Worm (Caenorhabditis elegans) whole organism, early embryonic: ENCODE data around the gene F28G4.3.

Source experiments
- B0310.2 ChIP-seq: sonication (generic microtip); optimal IDR thresholded peaks from 2 replicates; lab custom pipeline; 2016; ENCODE audit warnings: mild to moderate bottlenecking, missing genetic modification characterization, missing compliant biosample characterization
- aly-1 ChIP-seq: sonication (generic microtip); optimal IDR thresholded peaks from 2 replicates; lab custom pipeline; 2016; ENCODE audit warnings: missing genetic modification characterization, missing compliant biosample characterization
- ama-1 ChIP-seq: fragments of 150-350 bp; optimal IDR thresholded peaks from 2 replicates; lab custom pipeline; 2014
- ceh-13 ChIP-seq: fragments of 200-800 bp; sonication (Bioruptor generic); optimal IDR thresholded peaks from 2 replicates; lab custom pipeline; 2018; ENCODE audit warnings: mild to moderate bottlenecking, missing genetic modification characterization, missing compliant biosample characterization
- ceh-36 ChIP-seq: sonication (generic microtip); optimal IDR thresholded peaks from 2 replicates; lab custom pipeline; 2016; ENCODE audit warnings: missing genetic modification characterization, inconsistent platforms, missing compliant biosample characterization
- ets-7 ChIP-seq: sonication (generic microtip); optimal IDR thresholded peaks from 2 replicates; lab custom pipeline; 2016; ENCODE audit warnings: missing genotype, missing genetic modification characterization, missing compliant biosample characterization
- flt-1 ChIP-seq: fragments of 200-800 bp; sonication (Bioruptor generic); IDR thresholded peaks from 2 replicates; pipeline ENCODE4 v1.3.6; 2022; ENCODE audit warnings: missing genetic modification characterization, missing compliant biosample characterization
- hmbx-1 ChIP-seq: sonication (generic microtip); optimal IDR thresholded peaks from 2 replicates; lab custom pipeline; 2016; ENCODE audit warnings: mild to moderate bottlenecking, missing genetic modification characterization, missing compliant biosample characterization
- hnd-1 ChIP-seq: sonication (generic microtip); optimal IDR thresholded peaks from 2 replicates; lab custom pipeline; 2016; ENCODE audit warnings: missing genetic modification characterization, missing compliant biosample characterization
- pes-1 ChIP-seq: fragments of 200-800 bp; sonication (Bioruptor generic); IDR thresholded peaks from 2 replicates; pipeline ENCODE4 v1.3.6; 2022; ENCODE audit warnings: missing genetic modification reagents, missing genetic modification characterization, missing compliant biosample characterization
- scrt-1 ChIP-seq: fragments of 200-800 bp; sonication (Bioruptor generic); IDR thresholded peaks from 2 replicates; pipeline ENCODE4 v1.3.6; 2022; ENCODE audit warnings: missing genetic modification characterization, missing compliant biosample characterization
- sea-1 ChIP-seq: fragments of 200-800 bp; sonication (Bioruptor generic); conservative IDR thresholded peaks from 2 replicates; pipeline ENCODE4 v1.3.6; 2022; ENCODE audit warnings: missing genetic modification characterization, missing compliant biosample characterization
- tbx-11 ChIP-seq: fragments of 200-800 bp; sonication (Bioruptor generic); IDR thresholded peaks from 2 replicates; pipeline ENCODE4 v1.3.6; 2022; ENCODE audit warnings: missing genetic modification characterization, missing compliant biosample characterization
- tra-4 ChIP-seq: sonication (generic microtip); optimal IDR thresholded peaks from 2 replicates; lab custom pipeline; 2017; ENCODE audit warnings: missing genetic modification characterization, missing compliant biosample characterization

DNA sequence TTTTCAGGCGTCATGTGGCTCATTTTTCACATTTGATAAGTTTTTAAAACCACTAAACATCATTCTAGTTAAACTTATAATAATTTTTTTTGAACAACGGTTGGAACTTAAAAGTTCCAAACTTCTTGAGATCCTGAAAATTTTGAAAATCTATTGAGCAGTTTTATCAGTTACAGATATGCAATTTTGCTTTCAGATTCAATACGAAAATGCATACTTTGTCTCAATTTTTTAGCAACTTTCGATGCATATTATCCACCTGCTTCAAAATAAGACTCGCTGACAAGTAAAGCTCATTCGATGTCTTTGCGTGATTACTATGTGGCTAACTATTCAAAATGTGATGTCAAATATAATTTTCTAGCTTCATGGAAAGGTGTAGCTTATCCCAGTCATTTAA is 40.9 kb downstream of the F28G4.3 start, which contains the start of gene srh-95:
- TF ChIP-seq aly-1 (no peak), ceh-36 (tag; lab: Kevin White, UChicago) (no peak), tbx-11 (GFP tag; lab: Robert Waterston, UW) (no peak), pes-1 (GFP tag; lab: Robert Waterston, UW) (no peak), ama-1 (lab: Kevin White, UChicago) (no peak), sea-1 (GFP tag; lab: Robert Waterston, UW) (no peak), flt-1 (GFP tag; lab: Robert Waterston, UW) (no peak), ceh-13 (GFP tag; lab: Kevin White, UChicago) (no peak), scrt-1 (no peak), tra-4 (tag; lab: Kevin White, UChicago) (no peak), hnd-1 (no peak), ets-7 (tag; lab: Kevin White, UChicago) (no peak), B0310.2 (tag; lab: Kevin White, UChicago) (no peak), hmbx-1 (tag; lab: Kevin White, UChicago) (no peak)
